Worm (Caenorhabditis elegans) whole organism, L4 larva: ENCODE measurements around the gene nkat-1.

Source experiments
- F49E8.2 ChIP-seq: sonication (generic microtip); optimal IDR thresholded peaks from 2 replicates; lab custom pipeline; 2016; ENCODE audit warnings: missing compliant biosample characterization, mild to moderate bottlenecking, missing genetic modification characterization, borderline replicate concordance
- Y105C5A.15 ChIP-seq: fragments of 200-800 bp; sonication (Bioruptor generic); IDR thresholded peaks from 2 replicates; pipeline ENCODE4 v1.3.6; 2022; ENCODE audit warnings: missing genetic modification characterization, missing compliant biosample characterization
- aha-1 ChIP-seq: fragments of 150-350 bp; peaks from one replicate; lab custom pipeline; 2014; ENCODE audit warnings: missing biosample characterization, missing genetic modification characterization
- ceh-20 ChIP-seq: fragments of 200-800 bp; sonication (Bioruptor generic); IDR thresholded peaks from 2 replicates; pipeline ENCODE4 v1.3.6; 2022; ENCODE audit warnings: missing genetic modification reagents, missing genetic modification characterization, missing compliant biosample characterization
- ceh-28 ChIP-seq: fragments of 150-350 bp; optimal IDR thresholded peaks from 2 replicates; lab custom pipeline; 2014; ENCODE audit warnings: missing biosample characterization, missing genetic modification reagents, missing genetic modification characterization
- ceh-44 ChIP-seq: fragments of 200-800 bp; sonication (Bioruptor generic); IDR thresholded peaks from 2 replicates; pipeline ENCODE4 v1.3.6; 2022; ENCODE audit warnings: missing genetic modification reagents, missing genetic modification characterization, missing compliant biosample characterization
- ceh-62 ChIP-seq: sonication (generic microtip); optimal IDR thresholded peaks from 2 replicates; lab custom pipeline; 2017; ENCODE audit warnings: missing biosample characterization, missing genetic modification characterization
- ctbp-1 ChIP-seq: fragments of 200-800 bp; sonication (Bioruptor generic); IDR thresholded peaks from 2 replicates; pipeline ENCODE4 v1.3.6; 2022; ENCODE audit warnings: missing genetic modification reagents, missing genetic modification characterization, missing compliant biosample characterization
- daf-16 ChIP-seq, 3 experiments: sonication (generic microtip); optimal IDR thresholded peaks; 2 replicates each; lab custom pipeline; 2016 to 2017; ENCODE audit warnings: missing genetic modification characterization in 3 of 3, missing genetic modification reagents in 3 of 3, mild to moderate bottlenecking in 2 of 3, missing compliant biosample characterization in 2 of 3, missing biosample characterization in 1 of 3, moderate library complexity in 1 of 3
- daf-8 ChIP-seq: fragments of 200-800 bp; sonication (Bioruptor generic); IDR thresholded peaks from 2 replicates; pipeline ENCODE4 v1.3.6; 2022; ENCODE audit warnings: missing genetic modification characterization, missing compliant biosample characterization
- dmd-6 ChIP-seq: fragments of 200-800 bp; sonication (Bioruptor generic); IDR thresholded peaks from 2 replicates; pipeline ENCODE4 v1.3.6; 2022; ENCODE audit warnings: missing genetic modification reagents, missing genetic modification characterization, missing compliant biosample characterization
- dmd-8 ChIP-seq: fragments of 200-800 bp; sonication (Bioruptor generic); IDR thresholded peaks from 2 replicates; pipeline ENCODE4 v1.3.6; 2022; ENCODE audit warnings: missing genetic modification characterization, missing compliant biosample characterization
- duxl-1 ChIP-seq: sonication (generic microtip); optimal IDR thresholded peaks from 2 replicates; lab custom pipeline; 2016; ENCODE audit warnings: mild to moderate bottlenecking, missing genetic modification characterization, moderate library complexity, missing compliant biosample characterization; ENCODE audit not compliant: poor library complexity
- egl-27 ChIP-seq: sonication (generic microtip); optimal IDR thresholded peaks from 3 replicates; lab custom pipeline; 2017; ENCODE audit warnings: missing biosample characterization, missing genetic modification reagents, missing genetic modification characterization
- egl-43 ChIP-seq: fragments of 200-800 bp; sonication (Bioruptor generic); IDR thresholded peaks from 2 replicates; pipeline ENCODE4 v1.3.6; 2022; ENCODE audit warnings: missing genetic modification reagents, missing genetic modification characterization, missing compliant biosample characterization
- fkh-10 ChIP-seq: fragments of 150-350 bp; optimal IDR thresholded peaks from 2 replicates; lab custom pipeline; 2014; ENCODE audit warnings: missing biosample characterization, missing genetic modification reagents, missing genetic modification characterization
- fos-1 ChIP-seq: fragments of 150-350 bp; optimal IDR thresholded peaks from 2 replicates; lab custom pipeline; 2014; ENCODE audit warnings: missing biosample characterization, missing genetic modification characterization
- gei-8 ChIP-seq: fragments of 200-800 bp; sonication (Bioruptor generic); optimal IDR thresholded peaks from 2 replicates; lab custom pipeline; 2018; ENCODE audit warnings: mild to moderate bottlenecking, missing genetic modification characterization, missing compliant biosample characterization
- hif-1 ChIP-seq, 2 experiments: sonication (generic microtip); optimal IDR thresholded peaks; 2 replicates each; lab custom pipeline; 2016 to 2017; ENCODE audit warnings: missing compliant biosample characterization in 2 of 2, missing genetic modification characterization in 2 of 2, missing genetic modification reagents in 2 of 2, missing genotype in 2 of 2, mild to moderate bottlenecking in 1 of 2
- hmg-1.1 ChIP-seq: fragments of 200-800 bp; sonication (Bioruptor generic); IDR thresholded peaks from 2 replicates; pipeline ENCODE4 v1.3.6; 2022; ENCODE audit warnings: missing genetic modification reagents, missing genetic modification characterization, missing compliant biosample characterization
- jun-1 ChIP-seq: fragments of 150-350 bp; optimal IDR thresholded peaks from 2 replicates; lab custom pipeline; 2014; ENCODE audit warnings: missing biosample characterization, missing genetic modification reagents, missing genetic modification characterization
- lin-13 ChIP-seq: fragments of 150-350 bp; optimal IDR thresholded peaks from 2 replicates; lab custom pipeline; 2014; ENCODE audit warnings: missing biosample characterization, missing genetic modification reagents, missing genetic modification characterization
- lir-3 ChIP-seq: sonication (generic microtip); optimal IDR thresholded peaks from 2 replicates; lab custom pipeline; 2016; ENCODE audit warnings: mild to moderate bottlenecking, missing genetic modification characterization, missing compliant biosample characterization
- mxl-3 ChIP-seq: fragments of 200-800 bp; sonication (Bioruptor generic); optimal IDR thresholded peaks from 2 replicates; lab custom pipeline; 2018; ENCODE audit warnings: mild to moderate bottlenecking, missing genetic modification characterization, missing compliant biosample characterization
- nhr-11 ChIP-seq: fragments of 150-350 bp; optimal IDR thresholded peaks from 2 replicates; lab custom pipeline; 2014; ENCODE audit warnings: missing biosample characterization, missing genetic modification characterization
- nhr-48 ChIP-seq: sonication (generic microtip); optimal IDR thresholded peaks from 2 replicates; lab custom pipeline; 2016; ENCODE audit warnings: mild to moderate bottlenecking, missing genetic modification characterization, missing compliant biosample characterization
- pha-4 ChIP-seq, 2 experiments: fragments of 150-350 bp in 1 of 2; fragments of 200-800 bp in 1 of 2; sonication (Bioruptor generic) in 1 of 2; IDR thresholded peaks in 1 of 2; optimal IDR thresholded peaks in 1 of 2; 2 replicates each; pipeline versions ENCODE4 v1.3.6 to Lab custom; 2014 to 2022; ENCODE audit warnings: missing genetic modification characterization in 2 of 2, missing genetic modification reagents in 2 of 2, missing biosample characterization in 1 of 2, missing compliant biosample characterization in 1 of 2
- pqm-1 ChIP-seq: sonication (generic microtip); optimal IDR thresholded peaks from 2 replicates; lab custom pipeline; 2017; ENCODE audit warnings: missing biosample characterization, missing genetic modification characterization
- set-16 ChIP-seq: fragments of 200-800 bp; sonication (Bioruptor generic); IDR thresholded peaks from 2 replicates; pipeline ENCODE4 v1.3.6; 2022; ENCODE audit warnings: missing genetic modification reagents, missing genetic modification characterization, missing compliant biosample characterization
- tag-97 ChIP-seq: fragments of 200-800 bp; sonication (Bioruptor generic); IDR thresholded peaks from 2 replicates; pipeline ENCODE4 v1.3.6; 2022; ENCODE audit warnings: missing genetic modification characterization, missing compliant biosample characterization
- unc-130 ChIP-seq: sonication (generic microtip); optimal IDR thresholded peaks from 2 replicates; lab custom pipeline; 2016; ENCODE audit warnings: missing genetic modification reagents, missing genetic modification characterization, missing compliant biosample characterization
- vab-7 ChIP-seq: fragments of 200-800 bp; sonication (Bioruptor generic); IDR thresholded peaks from 2 replicates; pipeline ENCODE4 v1.3.6; 2022; ENCODE audit warnings: missing genetic modification reagents, missing genetic modification characterization, missing compliant biosample characterization
- zfp-3 ChIP-seq: fragments of 200-800 bp; sonication (Bioruptor generic); conservative IDR thresholded peaks from 2 replicates; pipeline ENCODE4 v1.3.6; 2022; ENCODE audit warnings: missing genetic modification reagents, missing genetic modification characterization, missing compliant biosample characterization
- zip-2 ChIP-seq: fragments of 150-350 bp; optimal IDR thresholded peaks from 2 replicates; lab custom pipeline; 2014; ENCODE audit warnings: missing biosample characterization, missing genetic modification characterization

nkat-1 gene

ce11 chrX:14140040-14140439 lies at the start of gene nkat-1:
Gene nkat-1 (minus strand): TSS chrX:14140140.
- no peak for TF ChIP-seq ceh-20 (GFP tag; lab: Robert Waterston, UW)
- no peak for TF ChIP-seq ceh-62
- TF ChIP-seq vab-7 = no peak
- no peak for TF ChIP-seq tag-97
- TF ChIP-seq mxl-3 (GFP tag; lab: Kevin White, UChicago) = no peak
- no peak for TF ChIP-seq set-16
- no peak for TF ChIP-seq egl-27 (tag; lab: Kevin White, UChicago)
- no peak for TF ChIP-seq hif-1 (tag; optimal IDR thresholded peaks at IDR 0.05; lab: Kevin White, UChicago)
- TF ChIP-seq unc-130 = no peak
- TF ChIP-seq Y105C5A.15 (GFP tag; lab: Robert Waterston, UW) = no peak
- no peak for TF ChIP-seq egl-43 (GFP tag; lab: Robert Waterston, UW)
- no peak for TF ChIP-seq daf-16 (GFP tag; optimal IDR thresholded peaks at IDR 0.05; lab: Kevin White, UChicago)
- TF ChIP-seq daf-16 (tag; optimal IDR thresholded peaks at IDR 0.05; lab: Kevin White, UChicago) = no peak

ce11 chrX:14186466-14186865 lies 46.5 kb upstream of the nkat-1 start, which contains the start of gene ceh-36:
Gene ceh-36 (minus strand): TSS chrX:14186566.
- TF ChIP-seq aha-1 (tag; lab: Kevin White, UChicago) (peak; percentile 80), jun-1 (tag; lab: Kevin White, UChicago) (no peak)

DNA sequence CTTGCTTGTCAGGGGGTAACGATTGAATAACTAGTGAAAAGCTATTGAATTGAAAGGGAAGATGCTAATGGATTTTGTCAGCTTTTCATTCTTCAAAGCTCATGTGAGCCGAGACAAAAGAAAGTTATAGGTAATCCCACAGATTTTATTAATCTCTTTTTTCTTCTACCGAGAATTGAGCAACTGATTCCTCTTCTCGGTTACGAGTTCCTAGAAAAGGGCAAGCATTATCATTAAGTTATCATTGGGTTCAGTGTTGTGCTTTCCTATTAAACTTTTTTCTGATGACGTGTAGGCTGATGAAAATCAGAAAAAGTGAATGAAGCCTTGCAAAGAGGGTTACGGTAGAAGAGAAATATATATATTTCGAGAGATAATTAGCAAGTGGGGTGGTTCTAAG lies 45.7 kb upstream of the nkat-1 start:
- TF ChIP-seq ceh-62 = no peak
- no peak for TF ChIP-seq zfp-3
- TF ChIP-seq dmd-8 (GFP tag; lab: Robert Waterston, UW) = no peak
- no peak for TF ChIP-seq hif-1 (tag; optimal IDR thresholded peaks at IDR 0.05; lab: Kevin White, UChicago)
- no peak for TF ChIP-seq ceh-28
- no peak for TF ChIP-seq gei-8 (GFP tag; lab: Kevin White, UChicago)
- TF ChIP-seq ctbp-1 = no peak
- TF ChIP-seq F49E8.2 = no peak
- TF ChIP-seq lir-3 (tag; lab: Kevin White, UChicago) = no peak
- TF ChIP-seq Y105C5A.15 (GFP tag; lab: Robert Waterston, UW) = no peak
- no peak for TF ChIP-seq mxl-3 (GFP tag; lab: Kevin White, UChicago)
- no peak for TF ChIP-seq pqm-1 (tag; lab: Kevin White, UChicago)
- TF ChIP-seq nhr-48 (tag; lab: Kevin White, UChicago) = no peak
- TF ChIP-seq pha-4 (GFP tag; IDR thresholded peaks at IDR 0.05; lab: Robert Waterston, UW) = no peak
- no peak for TF ChIP-seq pha-4 (tag; optimal IDR thresholded peaks at IDR 0.05; lab: Kevin White, UChicago)
- TF ChIP-seq fos-1 (tag; lab: Kevin White, UChicago) = no peak
- no peak for TF ChIP-seq nhr-11 (tag; lab: Kevin White, UChicago)
- no peak for TF ChIP-seq tag-97
- TF ChIP-seq, all 104 proteins: peak for 0

DNA sequence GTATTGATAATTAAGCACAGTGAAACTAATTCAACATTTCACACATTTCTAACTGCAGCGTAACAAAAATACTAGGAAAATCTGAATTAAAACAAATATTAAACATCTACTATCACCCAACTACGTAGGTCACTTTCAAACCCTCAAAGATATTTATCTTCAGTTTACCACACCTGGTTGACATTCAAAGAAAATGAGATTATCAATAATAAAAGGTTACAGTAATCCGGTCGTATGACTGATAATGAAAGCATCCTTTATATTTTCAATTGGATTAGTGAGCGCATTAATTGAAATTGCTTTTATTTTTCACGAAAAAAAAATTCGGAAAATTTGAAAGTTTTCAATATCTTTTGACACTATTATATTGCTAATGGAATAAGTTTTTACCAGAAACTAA lies 42.6 kb upstream of the nkat-1 start:
- TF ChIP-seq dmd-6 (GFP tag; lab: Robert Waterston, UW) (no peak), aha-1 (tag; lab: Kevin White, UChicago) (no peak), fos-1 (tag; lab: Kevin White, UChicago) (no peak), daf-8 (no peak), zip-2 (tag; lab: Kevin White, UChicago) (no peak)

DNA sequence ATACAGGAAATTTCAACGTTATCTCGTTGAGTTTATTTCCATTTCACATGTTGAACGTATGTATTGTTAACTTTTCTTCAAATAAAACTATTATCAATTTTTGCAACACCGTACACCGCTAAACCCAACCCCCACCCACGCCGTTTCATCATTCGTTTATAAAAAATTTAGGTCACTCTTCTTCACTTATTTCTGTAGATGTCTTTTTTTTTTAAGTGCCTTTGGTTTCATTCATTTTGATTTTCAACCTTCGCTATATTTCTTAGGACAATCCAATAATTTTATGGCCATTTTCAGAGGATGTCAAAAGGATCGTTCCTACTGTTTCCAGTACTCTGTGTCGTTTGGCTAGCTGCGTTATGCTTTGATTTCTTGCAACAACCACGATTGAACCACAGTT lies 40.2 kb upstream of the nkat-1 start, which contains the start of gene C37E2.3:
C37E2.3 (plus strand) TSS at position 301 of the 400 bp plus-strand sequence.
- TF ChIP-seq hmg-1.1 (GFP tag; lab: Robert Waterston, UW) (no peak), ceh-44 (no peak), fkh-10 (no peak), duxl-1 (tag; lab: Kevin White, UChicago) (no peak), lin-13 (GFP tag; lab: Kevin White, UChicago) (no peak)
